Worm (Caenorhabditis elegans) whole organism, L3 larva: Measurements from ENCODE around the gene zmp-2.

Experiments used
- R02D3.7 ChIP-seq: fragments of 150-350 bp; optimal IDR thresholded peaks from 2 replicates; lab custom pipeline; 2014; ENCODE audit warnings: missing biosample characterization, missing genetic modification characterization
- elt-2 ChIP-seq: sonication (generic microtip); optimal IDR thresholded peaks from 2 replicates; lab custom pipeline; 2016; ENCODE audit warnings: missing genetic modification reagents, mild to moderate bottlenecking, missing genetic modification characterization, missing compliant biosample characterization
- nfya-1 ChIP-seq: sonication (generic microtip); optimal IDR thresholded peaks from 2 replicates; lab custom pipeline; 2017; ENCODE audit warnings: missing genetic modification characterization, mild to moderate bottlenecking, missing compliant biosample characterization, antibody characterized with exemption, moderate library complexity; ENCODE audit not compliant: insufficient read depth
- nhr-12 ChIP-seq: fragments of 150-350 bp; optimal IDR thresholded peaks from 2 replicates; lab custom pipeline; 2014; ENCODE audit warnings: missing biosample characterization, missing genetic modification characterization
- nhr-43 ChIP-seq: sonication (generic microtip); optimal IDR thresholded peaks from 2 replicates; lab custom pipeline; 2016; ENCODE audit warnings: mild to moderate bottlenecking, missing genetic modification characterization, missing compliant biosample characterization; ENCODE audit not compliant: poor library complexity, severe bottlenecking
- nhr-77 ChIP-seq: fragments of 150-350 bp; optimal IDR thresholded peaks from 2 replicates; lab custom pipeline; 2014; ENCODE audit warnings: missing biosample characterization, missing genetic modification characterization
- pha-4 ChIP-seq: fragments of 150-350 bp; optimal IDR thresholded peaks from 2 replicates; lab custom pipeline; 2014; ENCODE audit warnings: missing biosample characterization, missing genetic modification reagents, missing genetic modification characterization
- pqm-1 ChIP-seq: fragments of 150-350 bp; optimal IDR thresholded peaks from 2 replicates; lab custom pipeline; 2017; ENCODE audit warnings: missing biosample characterization, missing genetic modification characterization, inconsistent platforms
- zag-1 ChIP-seq: fragments of 150-350 bp; optimal IDR thresholded peaks from 2 replicates; lab custom pipeline; 2014; ENCODE audit warnings: missing biosample characterization, missing genetic modification characterization
- ztf-4 ChIP-seq: fragments of 150-350 bp; optimal IDR thresholded peaks from 2 replicates; lab custom pipeline; 2014; ENCODE audit warnings: missing biosample characterization, missing genetic modification characterization

zmp-2 gene

DNA sequence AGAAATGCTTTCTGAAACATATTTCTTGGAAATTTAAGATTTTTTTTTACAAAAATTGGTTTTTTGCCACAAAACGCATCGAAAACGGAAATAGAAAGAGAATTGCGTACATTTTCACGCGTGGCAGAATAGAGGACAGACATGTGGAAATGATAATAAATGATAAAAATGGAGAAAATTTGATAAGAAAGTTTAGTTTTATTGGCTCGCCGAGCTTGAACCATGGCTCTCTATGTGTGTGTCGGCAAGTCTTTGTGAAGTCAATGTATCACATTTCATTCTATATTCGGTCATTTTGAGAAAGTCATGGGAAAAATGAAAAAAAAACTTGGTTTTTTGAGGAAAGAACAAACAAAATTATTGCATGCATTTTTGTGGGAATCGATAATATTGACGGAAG, 51.2 kb downstream of the zmp-2 start:
- TF ChIP-seq pqm-1 (tag; lab: Kevin White, UChicago), result peak; percentile 55
- TF ChIP-seq R02D3.7 (tag; lab: Kevin White, UChicago), result no peak
- TF ChIP-seq nhr-43, result no peak
- TF ChIP-seq nhr-77, result no peak
- no peak for TF ChIP-seq nfya-1
- TF ChIP-seq elt-2 (tag; lab: Kevin White, UChicago), result peak; percentile 87
- TF ChIP-seq ztf-4, result no peak
- TF ChIP-seq zag-1 (tag; lab: Kevin White, UChicago), result no peak
- TF ChIP-seq pha-4 (tag; lab: Kevin White, UChicago), result peak; percentile 17
- no peak for TF ChIP-seq nhr-12 (tag; lab: Kevin White, UChicago)
